Worm (Caenorhabditis elegans): Measurements from ENCODE around the gene nhr-3.

Gene nhr-3

DNA sequence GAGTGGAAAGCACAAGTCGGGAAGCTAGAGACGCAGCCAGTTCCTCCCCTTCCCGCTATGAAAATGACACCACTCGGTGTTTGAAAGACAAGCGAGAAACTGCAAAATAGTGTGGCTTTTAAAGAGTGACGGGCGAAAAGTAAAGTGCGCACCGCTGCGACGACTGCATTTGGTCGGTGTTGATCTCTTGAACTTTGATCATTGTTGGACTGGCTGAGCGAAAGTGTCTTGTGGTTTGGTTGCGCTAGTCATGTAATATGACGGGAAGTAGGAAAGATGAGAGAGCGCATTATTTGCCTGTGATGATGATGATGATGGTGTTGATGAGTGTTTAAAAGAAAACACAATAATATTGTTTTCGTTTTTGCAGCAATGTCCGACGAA lies 2.0 kb downstream of the nhr-3 start (continued):
- TF ChIP-seq F10E7.11 (tag; optimal IDR thresholded peaks at IDR 0.05): no peak
- TF ChIP-seq K12H6.12 (tag; optimal IDR thresholded peaks at IDR 0.05): peak; percentile 68
- no peak for TF ChIP-seq mel-28 (tag; optimal IDR thresholded peaks at IDR 0.05; ENCODE audit: borderline replicate concordance)
- no peak for TF ChIP-seq ccch-3 (GFP tag; optimal IDR thresholded peaks at IDR 0.05)
- TF ChIP-seq ceh-79 (tag; optimal IDR thresholded peaks at IDR 0.05): no peak
- no peak for TF ChIP-seq snpc-1.3 (tag; optimal IDR thresholded peaks at IDR 0.05; ENCODE audit: insufficient read depth)
- peak; percentile 59; the same call in 1 of the 2 replicates for TF ChIP-seq hmg-1.2 (GFP tag; IDR thresholded peaks at IDR 0.05)
- TF ChIP-seq B0261.1 (tag; optimal IDR thresholded peaks at IDR 0.05): no peak
- no peak for TF ChIP-seq efl-1 (GFP tag; optimal IDR thresholded peaks at IDR 0.05)
- TF ChIP-seq unc-130 (GFP tag; optimal IDR thresholded peaks at IDR 0.05): no peak
- peak; percentile 84 for TF ChIP-seq madf-10 (tag; optimal IDR thresholded peaks at IDR 0.05)
- peak; percentile 68 for TF ChIP-seq die-1 (tag; optimal IDR thresholded peaks at IDR 0.05)
- peak; percentile 49 for TF ChIP-seq ZK185.1 (tag; optimal IDR thresholded peaks at IDR 0.05; ENCODE audit: poor library complexity, severe bottlenecking)
- TF ChIP-seq madf-8 (GFP tag; conservative IDR thresholded peaks at IDR 0.05): no peak
- peak; percentile 9 to 37 for TF ChIP-seq let-607 (tag; optimal IDR thresholded peaks at IDR 0.05)
- TF ChIP-seq mes-4 (tag; optimal IDR thresholded peaks at IDR 0.05): no peak
- TF ChIP-seq ztf-25 (GFP tag; IDR thresholded peaks at IDR 0.05): no peak
- TF ChIP-seq somi-1 (GFP tag; optimal IDR thresholded peaks at IDR 0.05): peak; percentile 49
- TF ChIP-seq tbp1 (GFP tag; optimal IDR thresholded peaks at IDR 0.05): peak; percentile 55
- TF ChIP-seq Y79H2A.3 (GFP tag; conservative IDR thresholded peaks at IDR 0.05): no peak
- peak; percentile 92 for TF ChIP-seq atf-7 (tag; optimal IDR thresholded peaks at IDR 0.05)
- peak; percentile 69 for TF ChIP-seq ztf-26 (tag; optimal IDR thresholded peaks at IDR 0.05)
- no peak for TF ChIP-seq attf-3 (GFP tag; conservative IDR thresholded peaks at IDR 0.05)
- TF ChIP-seq ztf-6 (GFP tag; IDR thresholded peaks at IDR 0.05): no peak; the same call in 1 of the 2 replicates
- no peak for TF ChIP-seq F57A8.1 (GFP tag; optimal IDR thresholded peaks at IDR 0.05)
- TF ChIP-seq egl-44 (GFP tag; IDR thresholded peaks at IDR 0.05): no peak
- TF ChIP-seq sptf-2 (GFP tag; optimal IDR thresholded peaks at IDR 0.05): no peak
- TF ChIP-seq bed-1 (GFP tag; IDR thresholded peaks at IDR 0.05): no peak
- peak; percentile 75 for TF ChIP-seq nfyb-1 (GFP tag; IDR thresholded peaks at IDR 0.05)
- no peak for TF ChIP-seq sea-2 (GFP tag; IDR thresholded peaks at IDR 0.05)
- peak; percentile 99 for TF ChIP-seq nhr-80 (tag; optimal IDR thresholded peaks at IDR 0.05)
- TF ChIP-seq zfh-2 (GFP tag; conservative IDR thresholded peaks at IDR 0.05): peak; percentile 79
- peak; percentile 49 for TF ChIP-seq ztf-18 (tag; optimal IDR thresholded peaks at IDR 0.05)
- TF ChIP-seq rpc-1 (optimal IDR thresholded peaks at IDR 0.05): no peak
- TF ChIP-seq rpc-1 (tag; optimal IDR thresholded peaks at IDR 0.05): no peak
- TF ChIP-seq nfya-1 (tag; optimal IDR thresholded peaks at IDR 0.05; ENCODE audit: borderline replicate concordance, insufficient read depth): no peak
- TF ChIP-seq T26A5.8 (tag; optimal IDR thresholded peaks at IDR 0.05): no peak
- no peak for TF ChIP-seq zim-3 (tag; optimal IDR thresholded peaks at IDR 0.05)
- no peak for TF ChIP-seq F55B11.4 (tag; optimal IDR thresholded peaks at IDR 0.05; ENCODE audit: borderline replicate concordance, insufficient read depth)
- TF ChIP-seq F52B5.7 (tag; optimal IDR thresholded peaks at IDR 0.05): no peak
- TF ChIP-seq ceh-58 (GFP tag; IDR thresholded peaks at IDR 0.05): no peak
- TF ChIP-seq B0019.2 (GFP tag; conservative IDR thresholded peaks at IDR 0.05): no peak
- TF ChIP-seq snpc-3.4 (tag; optimal IDR thresholded peaks at IDR 0.05): no peak
- TF ChIP-seq tbx-9 (tag; optimal IDR thresholded peaks at IDR 0.05; ENCODE audit: borderline replicate concordance): no peak
- TF ChIP-seq Y56A3A.18 (GFP tag; IDR thresholded peaks at IDR 0.05): peak; percentile 45; the same call in 1 of the 2 replicates
- no peak for TF ChIP-seq B0035.1 (tag; optimal IDR thresholded peaks at IDR 0.05)
- TF ChIP-seq nhr-120 (GFP tag; IDR thresholded peaks at IDR 0.05): no peak
- no peak for TF ChIP-seq akir-1 (GFP tag; optimal IDR thresholded peaks at IDR 0.05)
- TF ChIP-seq snpc-1.1 (tag; optimal IDR thresholded peaks at IDR 0.05; ENCODE audit: insufficient read depth): no peak

Data from whole organism, young adult.